Worm (Caenorhabditis elegans) whole organism, late embryonic: ENCODE data around the gene mab-5.
A peak's percentile ranks its signal among the peaks of the same experiment; 100 is the strongest.

Experiments used
- F13H6.1 ChIP-seq: sonication (generic microtip); optimal IDR thresholded peaks from 2 replicates; lab custom pipeline; 2016; ENCODE audit warnings: missing genetic modification characterization, missing compliant biosample characterization
- ceh-14 ChIP-seq: sonication (generic microtip); optimal IDR thresholded peaks from 2 replicates; lab custom pipeline; 2016; ENCODE audit warnings: missing genotype, missing genetic modification characterization, missing compliant biosample characterization
- ceh-18 ChIP-seq: sonication (generic microtip); optimal IDR thresholded peaks from 2 replicates; lab custom pipeline; 2016; ENCODE audit warnings: missing genetic modification characterization, missing compliant biosample characterization
- ceh-19 ChIP-seq: fragments of 200-800 bp; sonication (Bioruptor generic); optimal IDR thresholded peaks from 2 replicates; lab custom pipeline; 2018; ENCODE audit warnings: mild to moderate bottlenecking, missing genetic modification characterization, missing compliant biosample characterization
- ceh-2 ChIP-seq: sonication (generic microtip); optimal IDR thresholded peaks from 2 replicates; lab custom pipeline; 2016; ENCODE audit warnings: missing genotype, missing genetic modification characterization, missing compliant biosample characterization
- ceh-24 ChIP-seq: sonication (generic microtip); optimal IDR thresholded peaks from 2 replicates; lab custom pipeline; 2016; ENCODE audit warnings: mild to moderate bottlenecking, missing genetic modification characterization, missing compliant biosample characterization
- ceh-31 ChIP-seq: sonication (generic microtip); optimal IDR thresholded peaks from 2 replicates; lab custom pipeline; 2016; ENCODE audit warnings: missing genetic modification characterization, missing compliant biosample characterization
- ceh-34 ChIP-seq: sonication (generic microtip); optimal IDR thresholded peaks from 2 replicates; lab custom pipeline; 2016; ENCODE audit warnings: mild to moderate bottlenecking, missing genetic modification characterization, missing compliant biosample characterization
- ceh-48 ChIP-seq: sonication (generic microtip); optimal IDR thresholded peaks from 2 replicates; lab custom pipeline; 2016; ENCODE audit warnings: missing genetic modification characterization, inconsistent platforms, missing compliant biosample characterization
- ceh-6 ChIP-seq: fragments of 200-800 bp; sonication (Bioruptor generic); optimal IDR thresholded peaks from 2 replicates; lab custom pipeline; 2018; ENCODE audit warnings: mild to moderate bottlenecking, missing genetic modification characterization, missing compliant biosample characterization
- ets-4 ChIP-seq: sonication (generic microtip); optimal IDR thresholded peaks from 2 replicates; lab custom pipeline; 2016; ENCODE audit warnings: missing genetic modification characterization, missing compliant biosample characterization
- fax-1 ChIP-seq: sonication (generic microtip); optimal IDR thresholded peaks from 2 replicates; lab custom pipeline; 2016; ENCODE audit warnings: missing genotype, missing genetic modification characterization, missing compliant biosample characterization
- fkh-10 ChIP-seq: fragments of 150-350 bp; optimal IDR thresholded peaks from 2 replicates; lab custom pipeline; 2014; ENCODE audit warnings: missing biosample characterization, missing genetic modification reagents, missing genetic modification characterization
- fkh-6 ChIP-seq: sonication (generic microtip); optimal IDR thresholded peaks from 2 replicates; lab custom pipeline; 2016; ENCODE audit warnings: missing genetic modification characterization, missing compliant biosample characterization
- hlh-13 ChIP-seq: fragments of 200-800 bp; sonication (Bioruptor generic); optimal IDR thresholded peaks from 2 replicates; lab custom pipeline; 2018; ENCODE audit warnings: mild to moderate bottlenecking, missing genetic modification characterization, missing compliant biosample characterization
- hlh-15 ChIP-seq: sonication (generic microtip); optimal IDR thresholded peaks from 2 replicates; lab custom pipeline; 2016; ENCODE audit warnings: missing genetic modification characterization, missing compliant biosample characterization
- lim-6 ChIP-seq: sonication (generic microtip); optimal IDR thresholded peaks from 2 replicates; lab custom pipeline; 2016; ENCODE audit warnings: missing genetic modification characterization, missing compliant biosample characterization
- madf-2 ChIP-seq: sonication (generic microtip); optimal IDR thresholded peaks from 2 replicates; lab custom pipeline; 2017; ENCODE audit warnings: missing genetic modification characterization, missing compliant biosample characterization
- mec-3 ChIP-seq: sonication (generic microtip); optimal IDR thresholded peaks from 2 replicates; lab custom pipeline; 2016; ENCODE audit warnings: borderline replicate concordance, missing genetic modification characterization, missing compliant biosample characterization
- nfya-1 ChIP-seq: sonication (generic microtip); optimal IDR thresholded peaks from 2 replicates; lab custom pipeline; 2017; ENCODE audit warnings: missing genetic modification characterization, mild to moderate bottlenecking, missing compliant biosample characterization, antibody characterized with exemption, moderate library complexity
- nhr-11 ChIP-seq: fragments of 150-350 bp; optimal IDR thresholded peaks from 2 replicates; lab custom pipeline; 2014; ENCODE audit warnings: missing biosample characterization, missing genetic modification characterization
- nhr-232 ChIP-seq: sonication (generic microtip); optimal IDR thresholded peaks from 2 replicates; lab custom pipeline; 2016; ENCODE audit warnings: missing genetic modification characterization, missing compliant biosample characterization
- pag-3 ChIP-seq: sonication (generic microtip); optimal IDR thresholded peaks from 2 replicates; lab custom pipeline; 2016; ENCODE audit warnings: missing compliant biosample characterization, missing genetic modification characterization, borderline replicate concordance
- pat-9 ChIP-seq: fragments of 200-800 bp; sonication (Bioruptor generic); optimal IDR thresholded peaks from 2 replicates; lab custom pipeline; 2018; ENCODE audit warnings: mild to moderate bottlenecking, missing genetic modification characterization, moderate library complexity, missing compliant biosample characterization
- pax-1 ChIP-seq: fragments of 150-350 bp; optimal IDR thresholded peaks from 2 replicates; lab custom pipeline; 2014; ENCODE audit warnings: missing biosample characterization, missing genetic modification characterization
- pha-2 ChIP-seq: sonication (generic microtip); optimal IDR thresholded peaks from 2 replicates; lab custom pipeline; 2017; ENCODE audit warnings: mild to moderate bottlenecking, missing genetic modification characterization, missing compliant biosample characterization
- pha-4 ChIP-seq: fragments of 150-350 bp; optimal IDR thresholded peaks from 2 replicates; lab custom pipeline; 2018; ENCODE audit warnings: missing biosample characterization, missing genetic modification reagents, missing genetic modification characterization
- ref-2 ChIP-seq: sonication (generic microtip); optimal IDR thresholded peaks from 2 replicates; lab custom pipeline; 2016; ENCODE audit warnings: missing genetic modification characterization, missing compliant biosample characterization
- sox-2 ChIP-seq: fragments of 200-800 bp; sonication (Bioruptor generic); IDR thresholded peaks from 2 replicates; pipeline ENCODE4 v1.3.6; 2022; ENCODE audit warnings: missing genetic modification reagents, missing genetic modification characterization, missing compliant biosample characterization
- sox-4 ChIP-seq: sonication (generic microtip); optimal IDR thresholded peaks from 2 replicates; lab custom pipeline; 2017; ENCODE audit warnings: mild to moderate bottlenecking, missing genetic modification characterization, inconsistent platforms, missing compliant biosample characterization
- tbx-7 ChIP-seq: sonication (generic microtip); optimal IDR thresholded peaks from 2 replicates; lab custom pipeline; 2016; ENCODE audit warnings: missing genotype, missing genetic modification characterization, missing compliant biosample characterization
- unc-3 ChIP-seq, 2 experiments: fragments of 200-800 bp in 1 of 2; sonication (Bioruptor generic) in 1 of 2; sonication (generic microtip) in 1 of 2; conservative IDR thresholded peaks in 1 of 2; optimal IDR thresholded peaks in 1 of 2; 2 replicates each; pipeline versions ENCODE4 v1.3.6 to Lab custom; 2016 to 2022; ENCODE audit warnings: missing compliant biosample characterization in 2 of 2, missing genetic modification characterization in 2 of 2, missing genetic modification reagents in 1 of 2
- unc-42 ChIP-seq: sonication (generic microtip); optimal IDR thresholded peaks from 2 replicates; lab custom pipeline; 2016; ENCODE audit warnings: missing genotype, missing genetic modification characterization, missing compliant biosample characterization
- unc-55 ChIP-seq: sonication (generic microtip); optimal IDR thresholded peaks from 2 replicates; lab custom pipeline; 2017; ENCODE audit warnings: missing biosample characterization, missing genetic modification reagents, missing genetic modification characterization
- unc-86 ChIP-seq: sonication (generic microtip); optimal IDR thresholded peaks from 2 replicates; lab custom pipeline; 2016; ENCODE audit warnings: missing genetic modification characterization, missing compliant biosample characterization
- zip-5 ChIP-seq: sonication (generic microtip); optimal IDR thresholded peaks from 2 replicates; lab custom pipeline; 2016; ENCODE audit warnings: missing genetic modification characterization, missing compliant biosample characterization

mab-5 gene

ce11 chrIII:7815571-7816348, 32.5 kb upstream of the mab-5 start:
- TF ChIP-seq sox-4 = no peak

DNA sequence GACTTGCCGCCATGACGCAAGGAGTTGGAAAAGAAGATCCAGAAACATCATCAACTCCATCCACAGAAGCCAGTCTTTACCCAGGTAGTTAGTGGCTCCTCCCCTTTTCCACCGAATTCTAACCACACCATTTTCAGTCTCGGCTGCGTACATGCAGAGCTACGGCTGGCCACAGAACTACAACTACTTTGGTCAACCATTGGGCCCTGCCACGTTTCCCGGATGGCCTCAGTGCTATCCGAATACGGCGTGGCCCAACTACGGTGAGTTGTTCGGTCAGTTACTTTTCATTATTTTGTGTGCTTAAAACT, 31.8 kb upstream of the mab-5 start:
- TF ChIP-seq nhr-11 (tag; lab: Kevin White, UChicago) = no peak
- no peak for TF ChIP-seq lim-6 (tag; lab: Kevin White, UChicago)
- TF ChIP-seq ceh-18 (tag; lab: Kevin White, UChicago) = no peak

ce11 chrIII:7814159-7815055, 31.2 kb upstream of the mab-5 start, which contains the start of gene egl-5:
Gene egl-5, plus strand, starts transcription at chrIII:7814374.
- TF ChIP-seq nfya-1 (tag; lab: Kevin White, UChicago) (peak; percentile 47), lim-6 (tag; lab: Kevin White, UChicago) (no peak)

- peak; percentile 23 for TF ChIP-seq unc-42 (tag; lab: Kevin White, UChicago)
- no peak for TF ChIP-seq zip-5 (tag; lab: Kevin White, UChicago)
- peak; percentile 49 for TF ChIP-seq ref-2
- TF ChIP-seq unc-55 (GFP tag; lab: Kevin White, UChicago) = no peak
- peak; percentile 34 for TF ChIP-seq ceh-14 (tag; lab: Kevin White, UChicago)
- TF ChIP-seq nfya-1 (tag; lab: Kevin White, UChicago) = peak; percentile 98
- TF ChIP-seq, all 69 proteins: peak for 4
These were observed 29.1 kb upstream of the mab-5 start for ce11 chrIII:7812208-7812880.

- no peak for TF ChIP-seq pag-3 (tag; lab: Kevin White, UChicago)
- TF ChIP-seq ceh-19 (GFP tag; lab: Kevin White, UChicago) = no peak
- no peak for TF ChIP-seq ceh-31 (tag; lab: Kevin White, UChicago)
- TF ChIP-seq unc-42 (tag; lab: Kevin White, UChicago) = no peak
- no peak for TF ChIP-seq F13H6.1 (tag; lab: Kevin White, UChicago)
- TF ChIP-seq mec-3 (tag; lab: Kevin White, UChicago) = no peak
- no peak for TF ChIP-seq ets-4
- no peak for TF ChIP-seq pat-9 (tag; lab: Kevin White, UChicago)
- TF ChIP-seq nhr-11 (tag; lab: Kevin White, UChicago) = no peak
- no peak for TF ChIP-seq fkh-10 (GFP tag; lab: Kevin White, UChicago)
- TF ChIP-seq tbx-7 (tag; lab: Kevin White, UChicago) = no peak
- TF ChIP-seq ceh-48 (tag; lab: Kevin White, UChicago) = no peak
- TF ChIP-seq unc-86 (tag; lab: Kevin White, UChicago) = no peak
- no peak for TF ChIP-seq pha-2 (tag; lab: Kevin White, UChicago)
- TF ChIP-seq ceh-6 (GFP tag; lab: Kevin White, UChicago) = no peak
- TF ChIP-seq ceh-18 (tag; lab: Kevin White, UChicago) = no peak
These were observed 25.8 kb upstream of the mab-5 start for ce11 chrIII:7809033-7809432.

ce11 chrIII:7806947-7807346, 23.7 kb upstream of the mab-5 start:
- TF ChIP-seq fax-1 (tag; lab: Kevin White, UChicago) (no peak), ceh-2 (tag; lab: Kevin White, UChicago) (no peak), pha-2 (tag; lab: Kevin White, UChicago) (no peak), unc-3 (GFP tag; conservative IDR thresholded peaks at IDR 0.05; lab: Robert Waterston, UW) (no peak), unc-3 (tag; optimal IDR thresholded peaks at IDR 0.05; lab: Kevin White, UChicago) (no peak), hlh-15 (no peak), nhr-232 (tag; lab: Kevin White, UChicago) (no peak), ceh-34 (tag; lab: Kevin White, UChicago) (no peak), pat-9 (tag; lab: Kevin White, UChicago) (no peak), madf-2 (tag; lab: Kevin White, UChicago) (no peak), ceh-24 (tag; lab: Kevin White, UChicago) (no peak), hlh-13 (GFP tag; lab: Kevin White, UChicago) (no peak), fkh-6 (no peak), pha-4 (tag; lab: Kevin White, UChicago) (no peak), pax-1 (tag; lab: Kevin White, UChicago) (no peak), nhr-11 (tag; lab: Kevin White, UChicago) (no peak), F13H6.1 (tag; lab: Kevin White, UChicago) (no peak), sox-2 (GFP tag; lab: Robert Waterston, UW) (no peak)
